Worm (Caenorhabditis elegans): Measurements from ENCODE around the gene cas-1.

DNA sequence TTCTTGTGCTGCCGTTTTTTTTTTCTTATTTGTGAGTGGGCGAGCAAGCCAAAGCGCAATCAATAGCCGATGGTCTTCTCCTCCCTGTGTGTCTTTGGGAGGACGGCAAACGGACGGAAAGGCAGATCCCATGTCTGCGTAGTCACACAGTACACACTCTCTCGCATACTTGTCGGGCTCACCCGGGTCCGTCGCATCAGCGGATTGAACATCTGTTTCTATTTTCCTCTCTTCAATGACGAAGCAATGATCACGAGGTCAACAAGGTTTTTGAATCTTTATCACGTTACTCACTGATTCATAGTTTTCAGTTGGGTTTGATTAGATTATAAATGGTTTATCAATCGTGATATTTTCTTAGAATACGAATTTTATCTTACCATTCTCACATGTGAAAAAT lies 2.1 kb upstream of the cas-1 start:
- TF ChIP-seq tbx-2 (tag; optimal IDR thresholded peaks at IDR 0.05), result no peak
- TF ChIP-seq lin-39 (tag; optimal IDR thresholded peaks at IDR 0.05), result no peak
- TF ChIP-seq nhr-237 (tag; optimal IDR thresholded peaks at IDR 0.05), result no peak

Measured in whole organism, L3 larva.